Fruit fly (Drosophila melanogaster): ENCODE data around the gene REPTOR.
A peak's percentile ranks its signal among the peaks of the same experiment; 100 is the strongest.

Gene REPTOR

DNA sequence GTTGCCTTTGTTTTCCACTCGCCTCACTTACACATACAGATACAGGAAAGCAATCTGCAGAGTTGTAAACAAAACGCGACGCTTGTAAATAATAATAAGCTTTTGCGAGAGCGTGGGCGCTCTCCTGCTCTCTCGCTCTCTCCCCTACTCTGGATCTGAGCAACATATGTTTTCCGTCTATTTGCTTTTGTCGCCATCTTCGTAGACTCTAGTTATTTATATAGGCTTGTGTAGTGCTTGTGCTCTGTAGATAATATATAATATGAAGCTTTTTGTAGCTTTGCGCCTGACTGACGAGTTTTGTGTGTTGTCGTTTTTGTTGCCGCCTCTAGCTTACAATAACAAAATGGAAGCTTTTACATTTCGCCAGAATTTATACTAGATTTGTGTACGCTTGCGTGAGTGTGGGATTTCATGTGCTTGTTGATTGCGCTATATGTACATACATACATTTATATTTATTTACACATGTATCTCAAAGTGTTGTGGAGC, 16.9 kb downstream of the REPTOR start (continued):
- TF ChIP-seq aop (GFP tag; IDR thresholded peaks at IDR 0.05) (no peak), CG10147 (GFP tag; optimal IDR thresholded peaks at IDR 0.05) (peak; percentile 75), CG7745 (tag; optimal IDR thresholded peaks at IDR 0.05) (no peak), run (tag; optimal IDR thresholded peaks at IDR 0.05) (peak; percentile 46), Scr (GFP tag; IDR thresholded peaks at IDR 0.05; ENCODE audit: partially characterized antibody) (peak; percentile 17; the same call in 1 of the 2 replicates), bab2 (GFP tag; optimal IDR thresholded peaks at IDR 0.05) (peak; percentile 45), pita (GFP tag; optimal IDR thresholded peaks at IDR 0.05) (no peak), nom (GFP tag; optimal IDR thresholded peaks at IDR 0.05) (peak; percentile 59), CG13287 (GFP tag; IDR thresholded peaks at IDR 0.05; ENCODE audit: partially characterized antibody) (peak; percentile 51; the same call in 1 of the 2 replicates), Myb (GFP tag; optimal IDR thresholded peaks at IDR 0.05) (no peak), CG7357 (GFP tag; IDR thresholded peaks at IDR 0.05) (no peak), hb (GFP tag; IDR thresholded peaks at IDR 0.05; ENCODE audit: partially characterized antibody) (no peak), Hr51 (GFP tag; optimal IDR thresholded peaks at IDR 0.05) (peak; percentile 51 to 73), sens-2 (GFP tag; IDR thresholded peaks at IDR 0.05) (no peak), sob (GFP tag; IDR thresholded peaks at IDR 0.05) (0 out of 2 replicates have a peak, but pooled peaks have one; percentile 60), salm (tag; optimal IDR thresholded peaks at IDR 0.05) (peak; percentile 66), esg (GFP tag; conservative IDR thresholded peaks at IDR 0.05) (no peak), CG32532 (GFP tag; IDR thresholded peaks at IDR 0.05) (peak; percentile 49; the same call in 1 of the 2 replicates), hbn (GFP tag; IDR thresholded peaks at IDR 0.05; ENCODE audit: partially characterized antibody) (peak; percentile 34; the same call in 1 of the 2 replicates), CG4617 (GFP tag; optimal IDR thresholded peaks at IDR 0.05; ENCODE audit: borderline replicate concordance) (no peak), CG34224 (GFP tag; IDR thresholded peaks at IDR 0.05; ENCODE audit: partially characterized antibody) (peak; percentile 49; the same call in 1 of the 3 replicates), CG31365 (tag; optimal IDR thresholded peaks at IDR 0.05) (peak; percentile 58), CG12104 (GFP tag; optimal IDR thresholded peaks at IDR 0.05) (peak; percentile 47), Sox100B (GFP tag; optimal IDR thresholded peaks at IDR 0.05) (peak; percentile 37), knrl (GFP tag; IDR thresholded peaks at IDR 0.05; ENCODE audit: partially characterized antibody) (no peak), Hr3 (GFP tag; optimal IDR thresholded peaks at IDR 0.05) (no peak), CG17361 (GFP tag; IDR thresholded peaks at IDR 0.05) (peak; percentile 30; the same call in 1 of the 3 replicates), cas (GFP tag; IDR thresholded peaks at IDR 0.05) (0 out of 2 replicates have a peak, but pooled peaks have one; percentile 16), ERR (GFP tag; optimal IDR thresholded peaks at IDR 0.05) (no peak), luna (GFP tag; optimal IDR thresholded peaks at IDR 0.05) (no peak), CG12769 (tag; optimal IDR thresholded peaks at IDR 0.05) (peak; percentile 48), CG10462 (GFP tag; optimal IDR thresholded peaks at IDR 0.05) (peak; percentile 8), wek (GFP tag; optimal IDR thresholded peaks at IDR 0.05) (peak; percentile 64), her (GFP tag; optimal IDR thresholded peaks at IDR 0.05) (no peak), CG11695 (GFP tag; IDR thresholded peaks at IDR 0.05) (peak; percentile 38; the same call in 1 of the 3 replicates), org-1 (GFP tag; optimal IDR thresholded peaks at IDR 0.05) (peak; percentile 39), grn (GFP tag; optimal IDR thresholded peaks at IDR 0.05) (peak; percentile 49), exex (tag; optimal IDR thresholded peaks at IDR 0.05) (peak; percentile 86), ken (GFP tag; IDR thresholded peaks at IDR 0.05) (no peak), fu2 (GFP tag; optimal IDR thresholded peaks at IDR 0.05) (no peak), sim (GFP tag; IDR thresholded peaks at IDR 0.05) (no peak), cad (GFP tag; optimal IDR thresholded peaks at IDR 0.05) (no peak), Camta (GFP tag; optimal IDR thresholded peaks at IDR 0.05) (peak; percentile 32), nau (GFP tag; optimal IDR thresholded peaks at IDR 0.05) (peak; percentile 87), Dip3 (GFP tag; optimal IDR thresholded peaks at IDR 0.05) (no peak), CG11560 (tag; IDR thresholded peaks at IDR 0.05) (no peak), jumu (GFP tag; optimal IDR thresholded peaks at IDR 0.05) (no peak), Hmr (GFP tag; optimal IDR thresholded peaks at IDR 0.05) (peak; percentile 81), Dll (GFP tag; IDR thresholded peaks at IDR 0.05; ENCODE audit: partially characterized antibody) (no peak; the same call in 3 of the 4 replicates), Dbx (GFP tag; IDR thresholded peaks at IDR 0.05) (peak; percentile 70; the same call in 2 of the 3 replicates)
